Fruit fly (Drosophila melanogaster): ENCODE results near the gene CG6144.

The CG6144 gene

DNA sequence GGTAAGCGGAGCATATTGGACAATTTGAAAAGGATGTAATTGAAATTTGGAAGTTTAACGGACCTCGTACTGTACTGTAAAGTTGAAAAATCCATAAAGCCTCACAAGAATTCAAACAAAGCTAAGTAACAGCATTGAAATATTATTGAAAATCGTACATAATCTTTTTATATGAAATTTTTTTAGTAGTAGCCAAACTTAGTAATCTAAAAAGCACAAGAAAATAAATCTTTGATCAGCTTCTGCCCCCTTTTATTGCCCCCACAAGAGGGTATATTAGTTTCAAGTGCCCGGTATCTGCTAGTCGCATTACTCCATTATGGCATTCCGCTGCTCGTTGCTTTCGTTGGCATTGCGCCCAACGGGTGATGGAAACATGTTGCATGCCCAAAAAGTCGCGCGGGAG lies 21.6 kb upstream of the CG6144 start (continued):
- TF ChIP-seq az2 (GFP tag; optimal IDR thresholded peaks at IDR 0.05) (peak; percentile 60), odd (GFP tag; optimal IDR thresholded peaks at IDR 0.05) (peak; percentile 41), CG1792 (GFP tag; optimal IDR thresholded peaks at IDR 0.05) (peak; percentile 37), HLH3B (GFP tag; IDR thresholded peaks at IDR 0.05) (0 out of 2 replicates have a peak, but pooled peaks have one; percentile 15), Atf6 (GFP tag; IDR thresholded peaks at IDR 0.05) (peak; percentile 20; the same call in 1 of the 2 replicates), CG15601 (tag; optimal IDR thresholded peaks at IDR 0.05) (peak; percentile 46), Ssrp (tag; optimal IDR thresholded peaks at IDR 0.05) (peak; percentile 68), CG11560 (tag; IDR thresholded peaks at IDR 0.05) (no peak), CG12071 (GFP tag; optimal IDR thresholded peaks at IDR 0.05) (peak; percentile 35), CG32767 (GFP tag; IDR thresholded peaks at IDR 0.05) (0 out of 2 replicates have a peak, but pooled peaks have one; percentile 27), croc (GFP tag; conservative IDR thresholded peaks at IDR 0.05) (peak; percentile 69), Asciz (GFP tag; optimal IDR thresholded peaks at IDR 0.05) (peak; percentile 63), CG12219 (GFP tag; optimal IDR thresholded peaks at IDR 0.05) (no peak), CG11247 (GFP tag; IDR thresholded peaks at IDR 0.05) (no peak), CG2202 (tag; optimal IDR thresholded peaks at IDR 0.05) (peak; percentile 17), CG13424 (tag; optimal IDR thresholded peaks at IDR 0.05) (peak; percentile 48), CG1832 (GFP tag; optimal IDR thresholded peaks at IDR 0.05) (no peak), CG10209 (GFP tag; optimal IDR thresholded peaks at IDR 0.05) (peak; percentile 17), CG2875 (GFP tag; optimal IDR thresholded peaks at IDR 0.05) (peak; percentile 60), bcd (GFP tag; optimal IDR thresholded peaks at IDR 0.05) (peak; percentile 78), Oaz (GFP tag; IDR thresholded peaks at IDR 0.05) (peak; percentile 31; the same call in 1 of the 2 replicates), Neu2 (GFP tag; optimal IDR thresholded peaks at IDR 0.05; ENCODE audit: borderline replicate concordance) (no peak), HHEX (GFP tag; optimal IDR thresholded peaks at IDR 0.05) (peak; percentile 53), Rx (GFP tag; IDR thresholded peaks at IDR 0.05) (peak; percentile 26; the same call in 1 of the 2 replicates), btn (GFP tag; optimal IDR thresholded peaks at IDR 0.05) (peak; percentile 44), zfh1 (GFP tag; IDR thresholded peaks at IDR 0.05) (peak; percentile 59; the same call in 2 of the 3 replicates), CG33213 (GFP tag; optimal IDR thresholded peaks at IDR 0.05) (peak; percentile 36), CG2199 (GFP tag; IDR thresholded peaks at IDR 0.05) (0 out of 3 replicates have a peak, but pooled peaks have one; percentile 30), CG11093 (GFP tag; IDR thresholded peaks at IDR 0.05) (peak; percentile 63; the same call in 1 of the 3 replicates), kay (GFP tag; optimal IDR thresholded peaks at IDR 0.05) (peak; percentile 45), Usf (GFP tag; optimal IDR thresholded peaks at IDR 0.05) (peak; percentile 15), lilli (GFP tag; optimal IDR thresholded peaks at IDR 0.05) (peak; percentile 35), Rfx (GFP tag; IDR thresholded peaks at IDR 0.05) (no peak), dan (GFP tag; IDR thresholded peaks at IDR 0.05) (0 out of 2 replicates have a peak, but pooled peaks have one; percentile 24), phol (tag; optimal IDR thresholded peaks at IDR 0.05) (peak; percentile 84), CG1602 (GFP tag; optimal IDR thresholded peaks at IDR 0.05) (peak; percentile 61), tgo (GFP tag; IDR thresholded peaks at IDR 0.05) (peak; percentile 70), ara (GFP tag; IDR thresholded peaks at IDR 0.05) (peak; percentile 63; the same call in 1 of the 2 replicates), dpn (GFP tag; optimal IDR thresholded peaks at IDR 0.05) (peak; percentile 52 to 56), CG18599 (GFP tag; optimal IDR thresholded peaks at IDR 0.05) (peak; percentile 36), nau (GFP tag; optimal IDR thresholded peaks at IDR 0.05) (peak; percentile 57), CG12391 (tag; optimal IDR thresholded peaks at IDR 0.05) (peak; percentile 50), CG12744 (GFP tag; optimal IDR thresholded peaks at IDR 0.05) (no peak), CG31388 (GFP tag; optimal IDR thresholded peaks at IDR 0.05) (peak; percentile 40), CG13894 (tag; optimal IDR thresholded peaks at IDR 0.05) (no peak), Gsc (GFP tag; IDR thresholded peaks at IDR 0.05) (peak; percentile 49), HLHmδ (GFP tag; optimal IDR thresholded peaks at IDR 0.05) (no peak), Mrtf (GFP tag; IDR thresholded peaks at IDR 0.05) (0 out of 3 replicates have a peak, but pooled peaks have one; percentile 46), Eip74EF (GFP tag; optimal IDR thresholded peaks at IDR 0.05) (peak in 1 of 2 experiments; percentile 65), CG18011 (GFP tag; optimal IDR thresholded peaks at IDR 0.05) (no peak)

Data from whole organism, embryonic.